Worm (Caenorhabditis elegans) whole organism, early embryonic: ENCODE results near the gene memi-1.

Experiments
- B0310.2 ChIP-seq: sonication (generic microtip); optimal IDR thresholded peaks from 2 replicates; lab custom pipeline; 2016; ENCODE audit warnings: mild to moderate bottlenecking, missing genetic modification characterization, missing compliant biosample characterization
- F13C5.2 ChIP-seq: sonication (generic microtip); optimal IDR thresholded peaks from 2 replicates; lab custom pipeline; 2017; ENCODE audit warnings: mild to moderate bottlenecking, missing genetic modification characterization, inconsistent platforms, missing compliant biosample characterization
- aly-1 ChIP-seq: sonication (generic microtip); optimal IDR thresholded peaks from 2 replicates; lab custom pipeline; 2016; ENCODE audit warnings: missing genetic modification characterization, missing compliant biosample characterization
- ama-1 ChIP-seq: fragments of 150-350 bp; optimal IDR thresholded peaks from 2 replicates; lab custom pipeline; 2014
- ceh-13 ChIP-seq: fragments of 200-800 bp; sonication (Bioruptor generic); optimal IDR thresholded peaks from 2 replicates; lab custom pipeline; 2018; ENCODE audit warnings: mild to moderate bottlenecking, missing genetic modification characterization, missing compliant biosample characterization
- ceh-36 ChIP-seq: sonication (generic microtip); optimal IDR thresholded peaks from 2 replicates; lab custom pipeline; 2016; ENCODE audit warnings: missing genetic modification characterization, inconsistent platforms, missing compliant biosample characterization
- ets-7 ChIP-seq: sonication (generic microtip); optimal IDR thresholded peaks from 2 replicates; lab custom pipeline; 2016; ENCODE audit warnings: missing genotype, missing genetic modification characterization, missing compliant biosample characterization
- flt-1 ChIP-seq: fragments of 200-800 bp; sonication (Bioruptor generic); IDR thresholded peaks from 2 replicates; pipeline ENCODE4 v1.3.6; 2022; ENCODE audit warnings: missing genetic modification characterization, missing compliant biosample characterization
- hmbx-1 ChIP-seq: sonication (generic microtip); optimal IDR thresholded peaks from 2 replicates; lab custom pipeline; 2016; ENCODE audit warnings: mild to moderate bottlenecking, missing genetic modification characterization, missing compliant biosample characterization
- hmg-4 ChIP-seq: fragments of 200-800 bp; sonication (Bioruptor generic); optimal IDR thresholded peaks from 2 replicates; lab custom pipeline; 2018; ENCODE audit warnings: mild to moderate bottlenecking, missing genetic modification characterization, missing compliant biosample characterization
- hnd-1 ChIP-seq: sonication (generic microtip); optimal IDR thresholded peaks from 2 replicates; lab custom pipeline; 2016; ENCODE audit warnings: missing genetic modification characterization, missing compliant biosample characterization
- scrt-1 ChIP-seq: fragments of 200-800 bp; sonication (Bioruptor generic); IDR thresholded peaks from 2 replicates; pipeline ENCODE4 v1.3.6; 2022; ENCODE audit warnings: missing genetic modification characterization, missing compliant biosample characterization
- tbx-11 ChIP-seq: fragments of 200-800 bp; sonication (Bioruptor generic); IDR thresholded peaks from 2 replicates; pipeline ENCODE4 v1.3.6; 2022; ENCODE audit warnings: missing genetic modification characterization, missing compliant biosample characterization
- tbx-37 ChIP-seq: fragments of 200-800 bp; sonication (Bioruptor generic); conservative IDR thresholded peaks from 2 replicates; pipeline ENCODE4 v1.3.6; 2022; ENCODE audit warnings: missing genetic modification reagents, missing genetic modification characterization, missing compliant biosample characterization

- no peak for TF ChIP-seq ama-1 (lab: Kevin White, UChicago)
- no peak for TF ChIP-seq B0310.2
- TF ChIP-seq ceh-36 (tag; lab: Kevin White, UChicago): no peak
- no peak for TF ChIP-seq tbx-11 (GFP tag; lab: Robert Waterston, UW)
- no peak for TF ChIP-seq hmbx-1 (tag; lab: Kevin White, UChicago)
- TF ChIP-seq flt-1 (GFP tag; lab: Robert Waterston, UW): no peak
- TF ChIP-seq F13C5.2 (tag; lab: Kevin White, UChicago): no peak
- no peak for TF ChIP-seq ceh-13
- TF ChIP-seq scrt-1: no peak
- no peak for TF ChIP-seq tbx-37
- no peak for TF ChIP-seq hmg-4 (GFP tag; lab: Kevin White, UChicago)
- no peak for TF ChIP-seq ets-7 (tag; lab: Kevin White, UChicago)
- no peak for TF ChIP-seq hnd-1 (tag; lab: Kevin White, UChicago)
- TF ChIP-seq aly-1: no peak
These were observed 46.3 kb upstream of the memi-1 start, which contains the start of gene dpf-5 for ce11 chrIV:4806486-4806885.
